Fruit fly (Drosophila melanogaster) whole organism, wandering third instar larva: ENCODE results near the gene PolE1.

Experiments
- Abd-B ChIP-seq: fragments of >200 bp; optimal IDR thresholded peaks from 2 replicates; lab custom pipeline; 2017; ENCODE audit warnings: missing biosample characterization, missing genetic modification characterization
- CG32264 ChIP-seq: fragments of 200-800 bp; sonication (Bioruptor generic); optimal IDR thresholded peaks from 2 replicates; lab custom pipeline; 2016; ENCODE audit warnings: missing biosample characterization, missing genetic modification characterization
- CG9705 ChIP-seq: fragments of 200-800 bp; sonication (Bioruptor generic); optimal IDR thresholded peaks from 2 replicates; lab custom pipeline; 2018; ENCODE audit warnings: missing biosample characterization, mild to moderate bottlenecking, missing genetic modification characterization
- CrebA ChIP-seq: fragments of 200-800 bp; sonication (Bioruptor generic); optimal IDR thresholded peaks from 2 replicates; lab custom pipeline; 2016; ENCODE audit warnings: missing biosample characterization, mild to moderate bottlenecking, missing genetic modification characterization, borderline replicate concordance
- Dfd ChIP-seq: fragments of >200 bp; optimal IDR thresholded peaks from 2 replicates; lab custom pipeline; 2017; ENCODE audit warnings: missing biosample characterization, missing genetic modification characterization
- GATAd ChIP-seq: sonication (Bioruptor generic); optimal IDR thresholded peaks from 2 replicates; lab custom pipeline; 2016; ENCODE audit warnings: missing biosample characterization, missing genetic modification characterization
- HLH106 ChIP-seq: fragments of 200-800 bp; optimal IDR thresholded peaks from 3 replicates; lab custom pipeline; 2019; ENCODE audit warnings: missing biosample characterization, mild to moderate bottlenecking, missing genetic modification characterization, moderate library complexity
- Hnf4 ChIP-seq: fragments of 200-800 bp; sonication (Bioruptor generic); optimal IDR thresholded peaks from 2 replicates; lab custom pipeline; 2016; ENCODE audit warnings: missing biosample characterization, mild to moderate bottlenecking, missing genetic modification characterization
- Hr78 ChIP-seq: fragments of >200 bp; optimal IDR thresholded peaks from 2 replicates; lab custom pipeline; 2017; ENCODE audit warnings: missing biosample characterization, missing genetic modification characterization
- Hr83 ChIP-seq: fragments of 200-300 bp; sonication (Bioruptor generic); optimal IDR thresholded peaks from 2 replicates; lab custom pipeline; 2016; ENCODE audit warnings: missing biosample characterization, mild to moderate bottlenecking, missing genetic modification characterization, moderate library complexity; ENCODE audit not compliant: poor library complexity, severe bottlenecking
- Jra ChIP-seq: sonication (Bioruptor generic); optimal IDR thresholded peaks from 2 replicates; lab custom pipeline; 2016; ENCODE audit warnings: missing biosample characterization, missing genetic modification characterization
- Mio ChIP-seq: sonication (Bioruptor generic); optimal IDR thresholded peaks from 2 replicates; lab custom pipeline; 2016; ENCODE audit warnings: missing biosample characterization, missing genetic modification characterization
- Myc ChIP-seq: fragments of >200 bp; optimal IDR thresholded peaks from 2 replicates; lab custom pipeline; 2017
- N ChIP-seq: fragments of >200 bp; optimal IDR thresholded peaks from 2 replicates; lab custom pipeline; 2018; ENCODE audit warnings: missing biosample characterization, missing external identifiers, missing genetic modification characterization
- OdsH ChIP-seq: fragments of 200-800 bp; sonication (Bioruptor generic); optimal IDR thresholded peaks from 2 replicates; lab custom pipeline; 2016; ENCODE audit warnings: missing biosample characterization, mild to moderate bottlenecking, missing genetic modification characterization
- Rel ChIP-seq, 2 experiments: fragments of 200-800 bp; sonication (Bioruptor generic) in 1 of 2; optimal IDR thresholded peaks; 2 replicates in 1 of 2; 3 replicates in 1 of 2; lab custom pipeline; 2016 to 2019; ENCODE audit warnings: mild to moderate bottlenecking in 2 of 2, missing biosample characterization in 2 of 2, missing genetic modification characterization in 2 of 2, moderate library complexity in 1 of 2
- Sp1 ChIP-seq: fragments of 200-800 bp; sonication (Bioruptor generic); optimal IDR thresholded peaks from 3 replicates; lab custom pipeline; 2019; ENCODE audit warnings: missing biosample characterization, mild to moderate bottlenecking, missing genetic modification characterization, moderate library complexity
- Vsx2 ChIP-seq: fragments of 200-300, 225-300 bp; sonication (Bioruptor generic); optimal IDR thresholded peaks from 2 replicates; lab custom pipeline; 2018; ENCODE audit warnings: missing biosample characterization, missing genetic modification characterization; ENCODE audit not compliant: partially characterized antibody
- br ChIP-seq: fragments of 200-800 bp; sonication (Bioruptor generic); optimal IDR thresholded peaks from 2 replicates; lab custom pipeline; 2016; ENCODE audit warnings: missing biosample characterization, missing genetic modification characterization
- brk ChIP-seq: fragments of 200-800 bp; sonication (Bioruptor generic); optimal IDR thresholded peaks from 2 replicates; lab custom pipeline; 2016; ENCODE audit warnings: missing biosample characterization, mild to moderate bottlenecking, missing genetic modification characterization
- dl ChIP-seq, 2 experiments: fragments of 175-275, 200-275 bp in 1 of 2; fragments of 200-275 bp in 1 of 2; sonication (Bioruptor generic); optimal IDR thresholded peaks; lab custom pipeline; 2018; ENCODE audit warnings: mild to moderate bottlenecking in 2 of 2, missing biosample characterization in 2 of 2, missing genetic modification characterization in 2 of 2, moderate library complexity in 2 of 2; ENCODE audit not compliant: partially characterized antibody in 2 of 2, insufficient read depth in 1 of 2
- dmrt93B ChIP-seq: fragments of 200-800 bp; sonication (Bioruptor generic); optimal IDR thresholded peaks from 2 replicates; lab custom pipeline; 2018; ENCODE audit warnings: missing biosample characterization, mild to moderate bottlenecking, missing genetic modification characterization
- dsf ChIP-seq: sonication (Bioruptor generic); optimal IDR thresholded peaks from 2 replicates; lab custom pipeline; 2016; ENCODE audit warnings: missing biosample characterization, missing genetic modification characterization, borderline replicate concordance
- ey ChIP-seq: fragments of 200-800 bp; sonication (Bioruptor generic); optimal IDR thresholded peaks from 2 replicates; lab custom pipeline; 2016; ENCODE audit warnings: missing biosample characterization, missing genetic modification characterization
- foxo ChIP-seq, 2 experiments: fragments of 200-800 bp; sonication (Bioruptor generic); optimal IDR thresholded peaks; 2 replicates in 1 of 2; 3 replicates in 1 of 2; lab custom pipeline; 2016 to 2017; ENCODE audit warnings: missing biosample characterization in 2 of 2, missing genetic modification characterization in 2 of 2
- fru ChIP-seq: fragments of 200-800 bp; sonication (Bioruptor generic); optimal IDR thresholded peaks from 3 replicates; lab custom pipeline; 2016; ENCODE audit warnings: missing biosample characterization, mild to moderate bottlenecking, missing genetic modification characterization
- h ChIP-seq: fragments of 200-800 bp; sonication (Bioruptor generic); optimal IDR thresholded peaks from 3 replicates; lab custom pipeline; 2016; ENCODE audit warnings: missing biosample characterization, mild to moderate bottlenecking, missing genetic modification characterization
- jim ChIP-seq: fragments of 175-275, 200-325 bp; sonication (Bioruptor generic); optimal IDR thresholded peaks from 2 replicates; lab custom pipeline; 2016; ENCODE audit warnings: missing biosample characterization, mild to moderate bottlenecking, missing genetic modification characterization
- lola ChIP-seq: fragments of >200 bp; optimal IDR thresholded peaks from 2 replicates; lab custom pipeline; 2017; ENCODE audit warnings: missing biosample characterization, missing genetic modification characterization
- pan ChIP-seq: fragments of >200 bp; optimal IDR thresholded peaks from 2 replicates; lab custom pipeline; 2017
- psq ChIP-seq: fragments of 200-800 bp; sonication (Bioruptor generic); optimal IDR thresholded peaks from 3 replicates; lab custom pipeline; 2017; ENCODE audit warnings: missing biosample characterization, mild to moderate bottlenecking, missing genetic modification characterization, moderate library complexity
- rgr ChIP-seq: fragments of 200-800 bp; sonication (Bioruptor generic); optimal IDR thresholded peaks from 3 replicates; lab custom pipeline; 2016; ENCODE audit warnings: missing biosample characterization, mild to moderate bottlenecking, missing genetic modification characterization
- sage ChIP-seq: fragments of 200-800 bp; sonication (Bioruptor generic); optimal IDR thresholded peaks from 2 replicates; lab custom pipeline; 2016; ENCODE audit warnings: missing biosample characterization, mild to moderate bottlenecking, missing genetic modification characterization
- sv ChIP-seq: fragments of 200-800 bp; sonication (Bioruptor generic); optimal IDR thresholded peaks from 3 replicates; lab custom pipeline; 2016; ENCODE audit warnings: missing biosample characterization, missing genetic modification characterization
- tai ChIP-seq: sonication (Bioruptor generic); optimal IDR thresholded peaks from 2 replicates; lab custom pipeline; 2016; ENCODE audit warnings: missing biosample characterization, missing genetic modification characterization
- usp ChIP-seq: fragments of >200 bp; optimal IDR thresholded peaks from 2 replicates; lab custom pipeline; 2017; ENCODE audit warnings: missing biosample characterization, missing genetic modification characterization
- woc ChIP-seq: sonication (Bioruptor generic); optimal IDR thresholded peaks from 2 replicates; lab custom pipeline; 2016; ENCODE audit warnings: missing biosample characterization, mild to moderate bottlenecking, missing genetic modification characterization

The PolE1 gene

dm6 chr3R:23358565-23359138 is 10.7 kb downstream of the PolE1 start, which contains the start of gene RpS3:
RpS3 (plus strand) TSS chr3R:23358812.
- no peak for TF ChIP-seq CrebA (GFP tag; lab: Kevin White, UChicago)
- TF ChIP-seq Hr78 (GFP tag; lab: Kevin White, UChicago) = no peak
- TF ChIP-seq dmrt93B = no peak
- no peak for TF ChIP-seq br (GFP tag; lab: Kevin White, UChicago)
- TF ChIP-seq Sp1 (GFP tag; lab: Kevin White, UChicago) = peak; percentile 56
- TF ChIP-seq GATAd (GFP tag; lab: Kevin White, UChicago) = no peak
- TF ChIP-seq N (GFP tag; lab: Kevin White, UChicago) = no peak
- no peak for TF ChIP-seq CG32264 (GFP tag; lab: Kevin White, UChicago)
- no peak for TF ChIP-seq Rel (GFP tag; optimal IDR thresholded peaks at IDR 0.05; lab: Kevin White, UChicago)
- peak; percentile 42 for TF ChIP-seq Rel (tag; optimal IDR thresholded peaks at IDR 0.05; lab: Kevin White, UChicago)
- peak; percentile 46 for TF ChIP-seq Myc
- TF ChIP-seq ey (GFP tag; lab: Kevin White, UChicago) = no peak
- TF ChIP-seq HLH106 (tag; lab: Kevin White, UChicago) = peak; percentile 25
- no peak for TF ChIP-seq jim (GFP tag; lab: Kevin White, UChicago)
- TF ChIP-seq fru = no peak
- TF ChIP-seq Mio = no peak
- TF ChIP-seq Abd-B (GFP tag; lab: Kevin White, UChicago) = no peak
- TF ChIP-seq brk (GFP tag; lab: Kevin White, UChicago) = no peak
- no peak for TF ChIP-seq dl (GFP tag; optimal IDR thresholded peaks at IDR 0.05; lab: Kevin White, UChicago; ENCODE audit: insufficient read depth in 1 of 2, partially characterized antibody in 2 of 2)
- TF ChIP-seq lola (GFP tag; lab: Kevin White, UChicago) = no peak
- TF ChIP-seq rgr = peak; percentile 32
- TF ChIP-seq tai (GFP tag; lab: Kevin White, UChicago) = no peak
- TF ChIP-seq foxo (GFP tag; optimal IDR thresholded peaks at IDR 0.05; lab: Kevin White, UChicago) = no peak
- no peak for TF ChIP-seq sv (GFP tag; lab: Kevin White, UChicago)

DNA sequence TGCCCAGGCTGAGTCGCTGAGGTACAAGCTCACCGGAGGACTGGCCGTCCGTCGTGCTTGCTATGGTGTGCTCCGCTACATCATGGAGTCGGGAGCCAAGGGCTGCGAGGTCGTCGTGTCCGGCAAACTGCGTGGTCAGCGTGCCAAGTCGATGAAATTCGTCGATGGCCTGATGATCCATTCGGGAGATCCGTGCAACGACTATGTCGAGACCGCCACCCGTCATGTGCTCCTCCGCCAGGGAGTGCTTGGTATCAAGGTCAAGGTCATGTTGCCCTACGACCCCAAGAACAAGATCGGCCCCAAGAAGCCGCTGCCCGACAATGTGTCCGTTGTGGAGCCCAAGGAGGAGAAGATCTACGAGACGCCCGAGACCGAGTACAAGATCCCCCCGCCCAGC is 11.5 kb downstream of the PolE1 start:
- TF ChIP-seq CG32264 (GFP tag; lab: Kevin White, UChicago) = no peak
- TF ChIP-seq sv (GFP tag; lab: Kevin White, UChicago) = no peak
- no peak for TF ChIP-seq HLH106 (tag; lab: Kevin White, UChicago)

DNA sequence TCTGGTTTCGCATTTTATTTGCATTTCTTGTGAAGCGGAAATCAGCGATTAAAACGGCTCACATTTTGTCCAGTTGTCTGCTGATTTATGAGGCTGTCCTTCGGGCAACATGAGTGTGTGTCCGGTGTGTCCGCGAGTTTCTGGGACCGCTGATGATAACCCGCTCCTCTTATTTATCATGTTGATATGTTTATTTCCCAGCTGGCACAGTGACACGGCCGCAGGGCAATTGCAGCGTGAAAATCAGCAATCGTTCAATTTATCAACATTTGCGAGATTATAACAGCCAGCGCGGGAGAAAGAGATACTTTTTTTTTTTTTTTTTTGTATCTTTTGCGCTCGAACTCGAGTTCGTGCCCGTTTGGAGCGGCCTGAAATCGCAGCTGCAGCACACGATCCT is 12.4 kb downstream of the PolE1 start:
- TF ChIP-seq OdsH (GFP tag; lab: Kevin White, UChicago) = no peak
- TF ChIP-seq HLH106 (tag; lab: Kevin White, UChicago) = no peak

DNA sequence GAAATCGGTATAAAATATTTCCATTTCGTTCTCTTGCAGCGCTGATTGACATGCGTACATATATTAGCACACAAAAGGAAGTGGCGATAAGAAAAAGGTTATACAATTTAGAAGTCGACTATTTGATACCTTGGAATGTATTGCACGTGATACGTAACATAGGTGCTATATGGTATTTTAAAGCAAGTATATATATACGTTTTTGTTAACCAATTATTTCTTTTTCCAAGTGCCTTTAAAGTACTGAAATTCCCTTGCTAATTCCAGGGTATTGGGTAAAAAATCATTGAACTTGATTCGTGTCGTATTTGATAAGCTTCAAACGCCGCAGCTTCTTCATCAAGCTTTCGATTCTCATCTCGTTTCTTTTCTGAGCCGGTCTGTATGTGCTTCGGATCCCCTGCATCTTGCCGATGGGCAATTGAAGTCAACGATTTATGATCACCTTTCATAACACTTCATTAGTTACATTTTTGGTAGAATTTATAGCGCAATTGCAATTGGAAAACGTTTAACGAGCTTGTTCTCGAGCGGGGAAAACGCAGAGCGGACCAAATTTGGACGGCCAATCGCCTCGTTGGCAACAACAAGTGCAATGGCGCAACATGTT is 15.7 kb downstream of the PolE1 start, which contains the start of gene CG4408:
TSS of gene CG4408 (minus strand) at position 60 of the 610 bp plus-strand sequence.
- TF ChIP-seq foxo (GFP tag; optimal IDR thresholded peaks at IDR 0.05; lab: Kevin White, UChicago) (peak in 1 of 2 experiments; percentile 93), psq (GFP tag; lab: Kevin White, UChicago) (peak; percentile 86), Dfd (GFP tag; lab: Kevin White, UChicago) (no peak), dsf (GFP tag; lab: Kevin White, UChicago) (peak; percentile 55), dl (GFP tag; optimal IDR thresholded peaks at IDR 0.05; lab: Kevin White, UChicago; ENCODE audit: insufficient read depth in 1 of 2, partially characterized antibody in 2 of 2) (no peak), ey (GFP tag; lab: Kevin White, UChicago) (peak; percentile 95), pan (peak; percentile 72), Hr83 (no peak), OdsH (GFP tag; lab: Kevin White, UChicago) (peak; percentile 93), HLH106 (tag; lab: Kevin White, UChicago) (peak; percentile 93), br (GFP tag; lab: Kevin White, UChicago) (peak; percentile 93), CG32264 (GFP tag; lab: Kevin White, UChicago) (no peak), N (GFP tag; lab: Kevin White, UChicago) (no peak), rgr (peak; percentile 90), Mio (peak; percentile 1), GATAd (GFP tag; lab: Kevin White, UChicago) (peak; percentile 52), CG9705 (GFP tag; lab: Kevin White, UChicago) (peak; percentile 90), Vsx2 (GFP tag; lab: Kevin White, UChicago) (no peak), Sp1 (GFP tag; lab: Kevin White, UChicago) (peak; percentile 90), Myc (no peak), fru (peak; percentile 91), Abd-B (GFP tag; lab: Kevin White, UChicago) (no peak), tai (GFP tag; lab: Kevin White, UChicago) (no peak), jim (GFP tag; lab: Kevin White, UChicago) (no peak), sv (GFP tag; lab: Kevin White, UChicago) (peak; percentile 14), brk (GFP tag; lab: Kevin White, UChicago) (peak; percentile 84), Rel (GFP tag; optimal IDR thresholded peaks at IDR 0.05; lab: Kevin White, UChicago) (no peak), Rel (tag; optimal IDR thresholded peaks at IDR 0.05; lab: Kevin White, UChicago) (peak; percentile 68), usp (GFP tag; lab: Kevin White, UChicago) (no peak), Hnf4 (GFP tag; lab: Kevin White, UChicago) (peak; percentile 94), h (GFP tag; lab: Kevin White, UChicago) (peak; percentile 52), woc (peak; percentile 86), CrebA (GFP tag; lab: Kevin White, UChicago) (no peak), dmrt93B (peak; percentile 80), Jra (GFP tag; lab: Kevin White, UChicago) (peak; percentile 83), sage (GFP tag; lab: Kevin White, UChicago) (peak; percentile 75)
